Fruit fly (Drosophila melanogaster): ENCODE data around the gene Ugt37D1.

- TF ChIP-seq CG12768 (GFP tag; optimal IDR thresholded peaks at IDR 0.05): no peak
- TF ChIP-seq CG5204 (GFP tag; optimal IDR thresholded peaks at IDR 0.05): no peak
- no peak for TF ChIP-seq bab1 (GFP tag; optimal IDR thresholded peaks at IDR 0.05)
- TF ChIP-seq CG7101 (tag; optimal IDR thresholded peaks at IDR 0.05): no peak
- TF ChIP-seq CG14711 (tag; optimal IDR thresholded peaks at IDR 0.05): no peak
- TF ChIP-seq CG11617 (GFP tag; optimal IDR thresholded peaks at IDR 0.05): no peak
- TF ChIP-seq CG1620 (GFP tag; optimal IDR thresholded peaks at IDR 0.05): no peak
- peak; percentile 2 for TF ChIP-seq kay (GFP tag; ENCODE audit: borderline replicate concordance)
- TF ChIP-seq Hr96 (GFP tag; optimal IDR thresholded peaks at IDR 0.05): no peak
These were observed 9.9 kb upstream of the Ugt37D1 start for dm6 chr2L:16788885-16789284.

Measured in whole organism, adult.